Fruit fly (Drosophila melanogaster): Measurements from ENCODE around the gene CG42586.

- TF ChIP-seq CTCF (optimal IDR thresholded peaks at IDR 0.05) = no peak
- no peak for TF ChIP-seq CG8478 (optimal IDR thresholded peaks at IDR 0.05)
Observed at dm6 chr2L:14745068-14745467, 3.4 kb upstream of the CG42586 start, which contains the start of gene CG42587.

All from S2 (cell line).